Worm (Caenorhabditis elegans) whole organism, L4/young adult: ENCODE measurements around the gene tbc-10.

Source experiments
- W03F9.2 ChIP-seq: fragments of 150-350 bp; optimal IDR thresholded peaks from 2 replicates; lab custom pipeline; 2014; ENCODE audit warnings: missing biosample characterization, missing genetic modification characterization
- him-1 ChIP-seq: sonication (generic microtip); optimal IDR thresholded peaks from 2 replicates; lab custom pipeline; 2016; ENCODE audit warnings: missing genotype, missing genetic modification reagents, missing genetic modification characterization, missing compliant biosample characterization

DNA sequence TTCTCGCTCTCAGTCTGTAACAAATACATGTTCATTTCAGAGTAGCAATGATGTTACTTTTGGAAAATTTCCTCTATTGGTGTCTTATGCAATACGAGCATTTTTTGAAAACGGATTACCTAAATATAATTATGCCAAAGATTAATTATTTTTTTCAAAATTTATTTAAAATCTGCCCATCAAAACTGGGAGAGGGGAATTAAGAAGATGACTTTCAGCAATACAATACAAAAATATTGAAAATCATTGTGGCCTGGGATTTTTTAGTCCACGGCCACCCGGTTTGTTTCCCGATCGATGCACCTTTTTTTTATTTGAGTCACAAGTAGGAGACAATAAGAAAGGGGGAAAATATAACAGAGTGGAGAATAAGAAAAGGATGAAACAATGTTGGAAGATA, 45.1 kb upstream of the tbc-10 start, which contains the start of gene fbxa-56:
- TF ChIP-seq him-1 (tag; lab: Kevin White, UChicago) (no peak), W03F9.2 (tag; lab: Kevin White, UChicago) (no peak)
